Fruit fly (Drosophila melanogaster) whole organism, embryonic: ENCODE results near the gene CG42822.

Source experiments
- Awh ChIP-seq: fragments of 200-800 bp; sonication (Bioruptor generic); IDR thresholded peaks from 2 replicates; pipeline ENCODE4, ENCODE4 v1.3.6; 2022; ENCODE audit warnings: missing biosample characterization, missing genetic modification characterization
- B-H1 ChIP-seq: fragments of 200-800 bp; sonication (Bioruptor generic); IDR thresholded peaks from 3 replicates; pipeline ENCODE4 v1.3.6; 2022; ENCODE audit warnings: missing biosample characterization, missing genetic modification characterization
- CG10979 ChIP-seq: fragments of 200-800 bp; sonication (Bioruptor generic); optimal IDR thresholded peaks from 2 replicates; lab custom pipeline; 2018; ENCODE audit warnings: missing biosample characterization, mild to moderate bottlenecking, missing genetic modification characterization, moderate library complexity
- CG11093 ChIP-seq: fragments of 200-800 bp; sonication (Bioruptor generic); IDR thresholded peaks from 3 replicates; pipeline ENCODE4 v1.3.6; 2022; ENCODE audit warnings: missing biosample characterization, missing genetic modification characterization
- CG13775 ChIP-seq: fragments of 200-800 bp; sonication (Bioruptor generic); optimal IDR thresholded peaks from 3 replicates; lab custom pipeline; 2017; ENCODE audit warnings: missing biosample characterization, mild to moderate bottlenecking, missing genetic modification characterization
- CG15073 ChIP-seq: fragments of 200-800 bp; sonication (Bioruptor generic); optimal IDR thresholded peaks from 2 replicates; lab custom pipeline; 2016; ENCODE audit warnings: missing biosample characterization, missing genetic modification characterization
- CG15601 ChIP-seq: fragments of 200-800 bp; sonication (Bioruptor generic); optimal IDR thresholded peaks from 3 replicates; lab custom pipeline; 2019; ENCODE audit warnings: missing biosample characterization, mild to moderate bottlenecking, missing genetic modification characterization, moderate library complexity
- CG17359 ChIP-seq: fragments of 200-800 bp; sonication (Bioruptor generic); optimal IDR thresholded peaks from 3 replicates; lab custom pipeline; 2018; ENCODE audit warnings: missing biosample characterization, mild to moderate bottlenecking, missing genetic modification characterization, moderate library complexity
- CG17385 ChIP-seq: fragments of 200-800 bp; sonication (Bioruptor generic); optimal IDR thresholded peaks from 3 replicates; lab custom pipeline; 2018; ENCODE audit warnings: missing biosample characterization, mild to moderate bottlenecking, missing genetic modification characterization
- CG17802 ChIP-seq: fragments of 200-800 bp; sonication (Bioruptor generic); optimal IDR thresholded peaks from 2 replicates; lab custom pipeline; 2018; ENCODE audit warnings: missing biosample characterization, mild to moderate bottlenecking, missing genetic modification characterization, moderate library complexity
- CG2120 ChIP-seq: fragments of 200-800 bp; sonication (Bioruptor generic); optimal IDR thresholded peaks from 3 replicates; lab custom pipeline; 2016; ENCODE audit warnings: missing biosample characterization, missing genetic modification characterization
- CG2202 ChIP-seq: fragments of 200-800 bp; sonication (Bioruptor generic); optimal IDR thresholded peaks from 2 replicates; lab custom pipeline; 2018; ENCODE audit warnings: missing biosample characterization, mild to moderate bottlenecking, missing genetic modification characterization
- CG2712 ChIP-seq: fragments of 200-800 bp; optimal IDR thresholded peaks from 3 replicates; lab custom pipeline; 2019; ENCODE audit warnings: missing biosample characterization, mild to moderate bottlenecking, missing genetic modification characterization, moderate library complexity
- CG30403 ChIP-seq: fragments of 200-800 bp; sonication (Bioruptor generic); optimal IDR thresholded peaks from 3 replicates; lab custom pipeline; 2016; ENCODE audit warnings: missing biosample characterization, missing genetic modification characterization
- CG43689 ChIP-seq: fragments of 200-800 bp; sonication (Bioruptor generic); IDR thresholded peaks from 2 replicates; pipeline ENCODE4 v1.3.6; 2022; ENCODE audit warnings: missing biosample characterization, missing genetic modification characterization
- CG4820 ChIP-seq: fragments of 200-800 bp; sonication (Bioruptor generic); optimal IDR thresholded peaks from 3 replicates; lab custom pipeline; 2016; ENCODE audit warnings: missing biosample characterization, missing genetic modification characterization
- CG4854 ChIP-seq: fragments of 200-800 bp; sonication (Bioruptor generic); optimal IDR thresholded peaks from 2 replicates; lab custom pipeline; 2016; ENCODE audit warnings: missing biosample characterization, missing genetic modification characterization, inconsistent platforms
- CG7745 ChIP-seq: fragments of 200-800 bp; sonication (Bioruptor generic); optimal IDR thresholded peaks from 2 replicates; lab custom pipeline; 2018; ENCODE audit warnings: missing biosample characterization, mild to moderate bottlenecking, missing genetic modification characterization, moderate library complexity
- CG7963 ChIP-seq: fragments of 200-800 bp; sonication (Bioruptor generic); IDR thresholded peaks from 3 replicates; pipeline ENCODE4 v1.3.6; 2022; ENCODE audit warnings: missing biosample characterization, missing genetic modification characterization; ENCODE audit not compliant: partially characterized antibody
- CG9437 ChIP-seq: fragments of 200-800 bp; sonication (Bioruptor generic); optimal IDR thresholded peaks from 2 replicates; lab custom pipeline; 2018; ENCODE audit warnings: missing biosample characterization, mild to moderate bottlenecking, missing genetic modification characterization
- Gsc ChIP-seq: fragments of 200-800 bp; sonication (Bioruptor generic); IDR thresholded peaks from 2 replicates; pipeline ENCODE4 v1.3.6; 2022; ENCODE audit warnings: missing biosample characterization, missing genetic modification characterization
- Hmx ChIP-seq: fragments of 200-800 bp; sonication (Bioruptor generic); optimal IDR thresholded peaks from 2 replicates; lab custom pipeline; 2016; ENCODE audit warnings: missing biosample characterization, missing genetic modification characterization
- Hr51 ChIP-seq, 2 experiments: fragments of 200-800 bp; sonication (Bioruptor generic); optimal IDR thresholded peaks; 2 replicates in 1 of 2; 3 replicates in 1 of 2; lab custom pipeline; 2016 to 2018; ENCODE audit warnings: missing biosample characterization in 2 of 2, missing genetic modification characterization in 2 of 2, mild to moderate bottlenecking in 1 of 2, moderate library complexity in 1 of 2
- Lhr ChIP-seq: fragments of 200-800 bp; sonication (Bioruptor generic); optimal IDR thresholded peaks from 3 replicates; lab custom pipeline; 2017; ENCODE audit warnings: mild to moderate bottlenecking, missing biosample characterization, missing genetic modification reagents, missing genetic modification characterization
- MTF-1 ChIP-seq: fragments of 200-800 bp; sonication (Bioruptor generic); optimal IDR thresholded peaks from 2 replicates; lab custom pipeline; 2018; ENCODE audit warnings: missing biosample characterization, mild to moderate bottlenecking, missing genetic modification characterization, borderline replicate concordance
- Rfx ChIP-seq: fragments of 200-800 bp; sonication (Bioruptor generic); IDR thresholded peaks from 2 replicates; pipeline ENCODE4 v1.3.6; 2022; ENCODE audit warnings: missing biosample characterization, missing genetic modification characterization
- Sox100B ChIP-seq: fragments of 200-800 bp; sonication (Bioruptor generic); optimal IDR thresholded peaks from 3 replicates; lab custom pipeline; 2018; ENCODE audit warnings: missing biosample characterization, mild to moderate bottlenecking, missing genetic modification characterization
- Spps ChIP-seq: fragments of 200-800 bp; sonication (Bioruptor generic); optimal IDR thresholded peaks from 2 replicates; lab custom pipeline; 2018; ENCODE audit warnings: missing biosample characterization, mild to moderate bottlenecking, missing genetic modification characterization
- Vsx1 ChIP-seq: fragments of 200-800 bp; sonication (Bioruptor generic); optimal IDR thresholded peaks from 2 replicates; lab custom pipeline; 2017; ENCODE audit warnings: missing biosample characterization, mild to moderate bottlenecking, missing genetic modification characterization, missing genetic modification reagents
- Xrp1 ChIP-seq: fragments of 200-800 bp; sonication (Bioruptor generic); IDR thresholded peaks from 2 replicates; pipeline ENCODE4 v1.3.6; 2022; ENCODE audit warnings: missing biosample characterization, missing genetic modification characterization
- abd-A ChIP-seq: fragments of 200-800 bp; sonication (Bioruptor generic); optimal IDR thresholded peaks from 3 replicates; lab custom pipeline; 2019; ENCODE audit warnings: missing biosample characterization, mild to moderate bottlenecking, missing genetic modification characterization, moderate library complexity
- corto ChIP-seq: fragments of 200-800 bp; sonication (Bioruptor generic); optimal IDR thresholded peaks from 2 replicates; lab custom pipeline; 2016; ENCODE audit warnings: missing biosample characterization, mild to moderate bottlenecking, missing genetic modification characterization, moderate library complexity
- crc ChIP-seq: fragments of 200-800 bp; sonication (Bioruptor generic); optimal IDR thresholded peaks from 2 replicates; lab custom pipeline; 2016; ENCODE audit warnings: missing biosample characterization, missing genetic modification characterization
- croc ChIP-seq: fragments of 200-800 bp; sonication (Bioruptor generic); conservative IDR thresholded peaks from 3 replicates; pipeline ENCODE4 v1.3.6; 2022; ENCODE audit warnings: missing biosample characterization, missing genetic modification characterization
- cwo ChIP-seq: fragments of 200-800 bp; sonication (Bioruptor generic); optimal IDR thresholded peaks from 3 replicates; lab custom pipeline; 2017; ENCODE audit warnings: missing biosample characterization, missing genetic modification characterization, mild to moderate bottlenecking, moderate library complexity, missing genetic modification reagents
- da ChIP-seq: fragments of 200-800 bp; sonication (Bioruptor generic); optimal IDR thresholded peaks from 2 replicates; lab custom pipeline; 2016; ENCODE audit warnings: missing biosample characterization, missing genetic modification characterization
- fd64A ChIP-seq: fragments of 200-800 bp; sonication (Bioruptor generic); optimal IDR thresholded peaks from 3 replicates; lab custom pipeline; 2018; ENCODE audit warnings: missing biosample characterization, mild to moderate bottlenecking, missing genetic modification characterization
- gem ChIP-seq: fragments of 200-800 bp; sonication (Bioruptor generic); optimal IDR thresholded peaks from 2 replicates; lab custom pipeline; 2019; ENCODE audit warnings: missing biosample characterization, mild to moderate bottlenecking, missing genetic modification characterization, moderate library complexity
- grau ChIP-seq: fragments of 200-800 bp; optimal IDR thresholded peaks from 3 replicates; lab custom pipeline; 2019; ENCODE audit warnings: missing biosample characterization, mild to moderate bottlenecking, missing genetic modification characterization, moderate library complexity
- gsb-n ChIP-seq: fragments of 200-800 bp; sonication (Bioruptor generic); optimal IDR thresholded peaks from 3 replicates; lab custom pipeline; 2018; ENCODE audit warnings: missing biosample characterization, mild to moderate bottlenecking, missing genetic modification characterization
- kah ChIP-seq: fragments of 200-800 bp; sonication (Bioruptor generic); optimal IDR thresholded peaks from 2 replicates; lab custom pipeline; 2018; ENCODE audit warnings: missing biosample characterization, mild to moderate bottlenecking, missing genetic modification characterization
- lov ChIP-seq, 2 experiments: fragments of 200-800 bp in 1 of 2; fragments of >200 bp in 1 of 2; sonication (Bioruptor generic) in 1 of 2; IDR thresholded peaks in 1 of 2; optimal IDR thresholded peaks in 1 of 2; 2 replicates in 1 of 2; 3 replicates in 1 of 2; pipeline versions ENCODE4 v1.3.6 to Lab custom; 2017 to 2022; ENCODE audit warnings: missing biosample characterization in 1 of 2, missing genetic modification characterization in 1 of 2
- mld ChIP-seq: fragments of 200-800 bp; sonication (Bioruptor generic); IDR thresholded peaks from 3 replicates; pipeline ENCODE4 v1.3.6; 2022; ENCODE audit warnings: missing biosample characterization, missing genetic modification characterization; ENCODE audit not compliant: partially characterized antibody
- pan ChIP-seq, 4 experiments: fragments of >200 bp in 3 of 4; fragments of 200-800 bp in 1 of 4; sonication (Bioruptor generic) in 1 of 4; optimal IDR thresholded peaks in 3 of 4; IDR thresholded peaks in 1 of 4; 2 replicates each; pipeline versions ENCODE4 v1.3.6 to Lab custom; 2017 to 2022; ENCODE audit warnings: missing biosample characterization in 2 of 4, missing genetic modification characterization in 2 of 4, mixed read lengths in 1 of 4
- repo ChIP-seq: fragments of 200-800 bp; sonication (Bioruptor generic); optimal IDR thresholded peaks from 2 replicates; lab custom pipeline; 2016; ENCODE audit warnings: missing biosample characterization, missing genetic modification characterization
- schlank ChIP-seq: fragments of 200-800 bp; sonication (Bioruptor generic); optimal IDR thresholded peaks from 2 replicates; lab custom pipeline; 2018; ENCODE audit warnings: missing biosample characterization, mild to moderate bottlenecking, missing genetic modification characterization
- usp ChIP-seq: fragments of >200 bp; optimal IDR thresholded peaks from 2 replicates; lab custom pipeline; 2017; ENCODE audit warnings: missing biosample characterization, missing genetic modification characterization

The CG42822 gene

DNA sequence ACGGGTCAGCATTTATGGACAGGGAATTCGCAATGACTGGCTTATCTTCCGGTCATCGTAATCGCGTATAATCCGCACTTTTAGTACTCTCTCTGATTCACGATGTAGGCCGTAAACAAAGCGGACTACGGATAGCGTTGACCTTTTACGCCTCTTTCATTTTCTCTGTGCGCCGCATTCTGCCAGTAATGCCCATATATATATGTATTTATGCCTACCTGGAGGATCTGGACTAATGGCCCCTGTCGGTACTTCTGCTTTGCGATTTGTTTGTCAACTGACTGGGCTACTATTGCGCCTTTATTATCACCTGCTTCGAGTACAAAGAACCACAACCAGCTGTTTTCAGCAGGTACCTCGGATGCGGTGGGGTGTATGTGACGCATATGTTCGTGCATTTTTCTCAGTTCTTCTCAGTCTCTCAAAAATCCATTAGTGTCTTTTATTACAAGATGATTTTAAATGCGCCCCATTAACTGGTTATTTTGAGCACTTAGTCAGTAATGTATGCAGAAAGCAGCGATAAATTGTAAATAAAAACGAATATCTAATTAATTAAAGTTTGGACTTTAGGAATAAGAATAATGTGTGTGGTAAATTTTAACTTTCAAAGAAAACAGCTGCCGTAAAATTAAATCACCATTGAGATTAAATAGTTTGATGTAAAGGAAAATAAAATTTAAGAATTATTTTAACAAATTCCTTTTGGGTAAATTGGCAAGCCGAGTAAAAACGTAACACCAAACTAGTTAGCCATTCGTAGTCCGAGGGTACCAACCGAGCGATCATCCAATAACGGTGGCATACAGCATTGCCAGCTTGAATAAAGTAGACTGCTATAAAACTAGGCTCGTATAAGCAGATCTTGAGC is 19.1 kb upstream of the CG42822 start, which contains the start of gene CREG (continued):
- TF ChIP-seq mld (GFP tag; lab: Robert Waterston, UW), result no peak
- no peak for TF ChIP-seq Vsx1 (GFP tag; lab: Kevin White, UChicago)
- no peak for TF ChIP-seq CG15601
- TF ChIP-seq CG7963 (GFP tag; lab: Robert Waterston, UW), result no peak
- TF ChIP-seq corto (GFP tag; lab: Kevin White, UChicago), result no peak
- TF ChIP-seq schlank, result no peak
- no peak for TF ChIP-seq abd-A (tag; lab: Kevin White, UChicago)
- TF ChIP-seq CG11093 (GFP tag; lab: Robert Waterston, UW), result no peak
- no peak for TF ChIP-seq Lhr
- TF ChIP-seq CG2202, result no peak
- peak; percentile 47 for TF ChIP-seq CG9437 (GFP tag; lab: Kevin White, UChicago)
- TF ChIP-seq da (GFP tag; lab: Kevin White, UChicago), result no peak
- no peak for TF ChIP-seq Hmx (GFP tag; lab: Kevin White, UChicago)
- TF ChIP-seq CG43689 (GFP tag; lab: Robert Waterston, UW), result no peak
- TF ChIP-seq croc (GFP tag; lab: Robert Waterston, UW), result no peak
- peak in 1 of 2 experiments; percentile 64 for TF ChIP-seq pan (optimal IDR thresholded peaks at IDR 0.05; lab: Kevin White, UChicago)
- TF ChIP-seq pan (GFP tag; optimal IDR thresholded peaks at IDR 0.05 in 1 of 2, IDR thresholded peaks at IDR 0.05 in 1 of 2), result peak in 1 of 2 experiments; percentile 77
- no peak for TF ChIP-seq gsb-n (tag; lab: Kevin White, UChicago)
- TF ChIP-seq Hr51 (GFP tag; optimal IDR thresholded peaks at IDR 0.05; lab: Kevin White, UChicago), result peak in 1 of 2 experiments; percentile 15
- TF ChIP-seq lov (optimal IDR thresholded peaks at IDR 0.05; lab: Kevin White, UChicago), result no peak
- no peak for TF ChIP-seq lov (GFP tag; IDR thresholded peaks at IDR 0.05; lab: Robert Waterston, UW)
- TF ChIP-seq MTF-1, result no peak
- no peak for TF ChIP-seq Gsc
- no peak for TF ChIP-seq fd64A (GFP tag; lab: Kevin White, UChicago)
- peak; percentile 14 for TF ChIP-seq CG17385 (GFP tag; lab: Kevin White, UChicago)
- TF ChIP-seq CG17359 (tag; lab: Kevin White, UChicago), result no peak
- TF ChIP-seq Rfx (GFP tag; lab: Robert Waterston, UW), result 0 out of 2 replicates have a peak, but pooled peaks have one; percentile 4
- no peak for TF ChIP-seq CG4854 (GFP tag; lab: Kevin White, UChicago)
- no peak for TF ChIP-seq CG7745
- TF ChIP-seq CG2120 (GFP tag; lab: Kevin White, UChicago), result peak; percentile 34
- TF ChIP-seq Awh, result no peak
- no peak for TF ChIP-seq Spps (tag; lab: Kevin White, UChicago)
- peak; percentile 24 for TF ChIP-seq CG10979 (tag; lab: Kevin White, UChicago)
- TF ChIP-seq CG2712 (tag; lab: Kevin White, UChicago), result peak; percentile 11
- no peak for TF ChIP-seq B-H1 (GFP tag; lab: Robert Waterston, UW)
- TF ChIP-seq CG30403 (GFP tag; lab: Kevin White, UChicago), result peak; percentile 49
- no peak for TF ChIP-seq usp
- no peak for TF ChIP-seq repo (GFP tag; lab: Kevin White, UChicago)
- TF ChIP-seq kah (GFP tag; lab: Kevin White, UChicago), result no peak
- TF ChIP-seq CG13775 (GFP tag; lab: Kevin White, UChicago), result peak; percentile 58
- peak; percentile 52 for TF ChIP-seq gem (tag; lab: Kevin White, UChicago)
- TF ChIP-seq cwo, result no peak
- TF ChIP-seq Sox100B (GFP tag; lab: Kevin White, UChicago), result peak; percentile 52
- peak; percentile 8 for TF ChIP-seq CG4820 (GFP tag; lab: Kevin White, UChicago)
- no peak for TF ChIP-seq CG15073 (GFP tag; lab: Kevin White, UChicago)
- TF ChIP-seq CG17802 (tag; lab: Kevin White, UChicago), result no peak
- no peak for TF ChIP-seq crc (GFP tag; lab: Kevin White, UChicago)
- peak; percentile 40 for TF ChIP-seq grau (tag; lab: Kevin White, UChicago)
- peak; percentile 24; the same call in 1 of the 2 replicates for TF ChIP-seq Xrp1
